Worm (Caenorhabditis elegans): ENCODE data around the gene lgg-1.

Gene lgg-1

DNA sequence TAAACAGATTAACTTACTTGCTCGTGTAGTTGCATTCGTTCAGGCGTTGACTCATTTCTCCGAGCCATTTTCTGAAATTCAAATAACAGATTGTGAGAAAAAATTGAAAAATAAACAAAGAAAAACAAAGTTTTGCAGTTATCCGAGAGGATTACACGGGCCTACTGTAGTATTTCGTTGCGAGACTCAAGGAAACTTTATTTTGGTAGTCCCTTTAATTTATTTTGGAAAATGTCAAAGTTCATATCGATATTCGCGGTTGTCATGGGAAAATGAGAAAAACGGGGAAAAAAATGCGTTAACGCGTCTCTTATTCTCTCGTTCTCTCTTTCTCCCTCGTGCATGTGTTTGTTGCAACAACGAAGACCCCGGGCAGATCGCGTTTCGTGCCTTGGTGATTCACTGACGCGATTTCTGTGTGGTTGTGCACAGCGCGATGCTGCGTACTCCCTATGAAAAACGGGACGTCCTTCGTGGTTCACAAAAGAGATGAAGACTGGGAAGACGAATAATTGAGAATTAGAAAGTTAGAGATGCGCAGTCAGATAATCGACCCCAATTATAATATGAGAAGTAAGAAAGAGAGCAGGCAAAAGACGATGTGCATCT is 16.2 kb downstream of the lgg-1 start, which contains the start of gene set-4 (continued):
- 0 out of 2 replicates have a peak, but pooled peaks have one; percentile 24 for TF ChIP-seq cebp-1 (GFP tag; IDR thresholded peaks at IDR 0.05)
- peak; percentile 88 for TF ChIP-seq cebp-1 (tag; optimal IDR thresholded peaks at IDR 0.05)
- TF ChIP-seq F23B12.7 (tag; optimal IDR thresholded peaks at IDR 0.05; ENCODE audit: insufficient read depth): peak; percentile 85
- TF ChIP-seq ztf-3 (GFP tag; optimal IDR thresholded peaks at IDR 0.05): no peak
- no peak for TF ChIP-seq rpc-1 (optimal IDR thresholded peaks at IDR 0.05)
- no peak for TF ChIP-seq rpc-1 (tag; optimal IDR thresholded peaks at IDR 0.05)
- no peak for TF ChIP-seq lag-1 (GFP tag; IDR thresholded peaks at IDR 0.05)
- no peak for TF ChIP-seq sdz-38 (tag; optimal IDR thresholded peaks at IDR 0.05)
- TF ChIP-seq nfyb-1 (GFP tag; IDR thresholded peaks at IDR 0.05): peak; percentile 91
- no peak for TF ChIP-seq lin-26 (GFP tag; IDR thresholded peaks at IDR 0.05)
- no peak for TF ChIP-seq egl-44 (GFP tag; IDR thresholded peaks at IDR 0.05)
- peak; percentile 56 for TF ChIP-seq somi-1 (GFP tag; optimal IDR thresholded peaks at IDR 0.05)
- TF ChIP-seq bed-1 (GFP tag; IDR thresholded peaks at IDR 0.05): no peak
- TF ChIP-seq ets-4 (GFP tag; optimal IDR thresholded peaks at IDR 0.05): peak; percentile 75
- TF ChIP-seq unc-62 (GFP tag; optimal IDR thresholded peaks at IDR 0.05): no peak
- TF ChIP-seq egl-18 (GFP tag; IDR thresholded peaks at IDR 0.05): peak; percentile 55; the same call in 1 of the 2 replicates
- TF ChIP-seq attf-6 (GFP tag; IDR thresholded peaks at IDR 0.05): no peak

- TF ChIP-seq dox-1 (GFP tag; IDR thresholded peaks at IDR 0.05): peak; percentile 56; the same call in 1 of the 2 replicates
- TF ChIP-seq unc-62 (GFP tag; optimal IDR thresholded peaks at IDR 0.05): no peak
- TF ChIP-seq F57C9.4 (tag; optimal IDR thresholded peaks at IDR 0.05): no peak
- no peak for TF ChIP-seq somi-1 (GFP tag; optimal IDR thresholded peaks at IDR 0.05)
- TF ChIP-seq ceh-58 (GFP tag; IDR thresholded peaks at IDR 0.05): no peak
- no peak for TF ChIP-seq ekl-4 (GFP tag; IDR thresholded peaks at IDR 0.05)
- TF ChIP-seq nhr-80 (tag; optimal IDR thresholded peaks at IDR 0.05): peak; percentile 98
- no peak for TF ChIP-seq lin-35 (GFP tag; optimal IDR thresholded peaks at IDR 0.05)
- TF ChIP-seq ztf-18 (tag; optimal IDR thresholded peaks at IDR 0.05): peak; percentile 37
- peak; percentile 2 for TF ChIP-seq attf-5 (GFP tag; optimal IDR thresholded peaks at IDR 0.05)
- no peak for TF ChIP-seq ztf-28 (GFP tag; IDR thresholded peaks at IDR 0.05)
- TF ChIP-seq K12H6.12 (tag; optimal IDR thresholded peaks at IDR 0.05): no peak
- no peak for TF ChIP-seq rcor-1 (GFP tag; IDR thresholded peaks at IDR 0.05)
- no peak for TF ChIP-seq B0019.2 (GFP tag; conservative IDR thresholded peaks at IDR 0.05)
- no peak for TF ChIP-seq C17E4.6 (GFP tag; IDR thresholded peaks at IDR 0.05)
- no peak for TF ChIP-seq lag-1 (GFP tag; IDR thresholded peaks at IDR 0.05)
- no peak for TF ChIP-seq unc-130 (GFP tag; optimal IDR thresholded peaks at IDR 0.05)
- no peak for TF ChIP-seq F22D6.2 (tag; optimal IDR thresholded peaks at IDR 0.05)
- no peak for TF ChIP-seq lsy-27 (tag; optimal IDR thresholded peaks at IDR 0.05; ENCODE audit: borderline replicate concordance, insufficient read depth)
- no peak for TF ChIP-seq cebp-1 (GFP tag; IDR thresholded peaks at IDR 0.05)
- no peak for TF ChIP-seq cebp-1 (tag; optimal IDR thresholded peaks at IDR 0.05)
- no peak for TF ChIP-seq pha-4 (tag; optimal IDR thresholded peaks at IDR 0.05)
- no peak for TF ChIP-seq chd-7 (tag; optimal IDR thresholded peaks at IDR 0.05)
- no peak for TF ChIP-seq ama-1 (optimal IDR thresholded peaks at IDR 0.05)
- no peak for TF ChIP-seq ama-1 (GFP tag; optimal IDR thresholded peaks at IDR 0.05)
- no peak for TF ChIP-seq C06A6.2 (GFP tag; conservative IDR thresholded peaks at IDR 0.05)
- peak in 1 of 2 experiments; percentile 30 for TF ChIP-seq let-607 (tag; optimal IDR thresholded peaks at IDR 0.05)
- TF ChIP-seq mel-28 (tag; optimal IDR thresholded peaks at IDR 0.05; ENCODE audit: borderline replicate concordance): no peak
- TF ChIP-seq gei-17 (GFP tag; optimal IDR thresholded peaks at IDR 0.05): no peak
- TF ChIP-seq atf-7 (tag; optimal IDR thresholded peaks at IDR 0.05): peak; percentile 36
- peak; percentile 88 for TF ChIP-seq ets-4 (GFP tag; optimal IDR thresholded peaks at IDR 0.05)
- no peak for TF ChIP-seq hlh-12 (tag; optimal IDR thresholded peaks at IDR 0.05)
- no peak for TF ChIP-seq hlh-26 (GFP tag; conservative IDR thresholded peaks at IDR 0.05)
- no peak for TF ChIP-seq F23B12.7 (tag; optimal IDR thresholded peaks at IDR 0.05; ENCODE audit: insufficient read depth)
- TF ChIP-seq snpc-1.3 (tag; optimal IDR thresholded peaks at IDR 0.05; ENCODE audit: insufficient read depth): no peak
- no peak for TF ChIP-seq dpl-1 (GFP tag; optimal IDR thresholded peaks at IDR 0.05)
- no peak for TF ChIP-seq hmg-1.2 (GFP tag; IDR thresholded peaks at IDR 0.05)
Observed at ce11 chrII:6328672-6329071, 18.8 kb downstream of the lgg-1 start.

Data from whole organism, young adult.